Worm (Caenorhabditis elegans) whole organism, L2 larva: ENCODE measurements around the gene K09E2.2.

ENCODE experiments used
- lin-39 ChIP-seq: fragments of 150-350 bp; optimal IDR thresholded peaks from 2 replicates; lab custom pipeline; 2014; ENCODE audit warnings: missing biosample characterization, missing genetic modification reagents, missing genetic modification characterization
- mdl-1 ChIP-seq, 2 experiments: fragments of 150-350 bp in 1 of 2; sonication (generic microtip) in 1 of 2; optimal IDR thresholded peaks; 2 replicates each; lab custom pipeline; 2017; ENCODE audit warnings: missing biosample characterization in 2 of 2, missing genetic modification characterization in 2 of 2
- nhr-11 ChIP-seq: fragments of 150-350 bp; optimal IDR thresholded peaks from 2 replicates; lab custom pipeline; 2014; ENCODE audit warnings: missing biosample characterization, missing genetic modification characterization
- nhr-12 ChIP-seq: fragments of 150-350 bp; optimal IDR thresholded peaks from 2 replicates; lab custom pipeline; 2014; ENCODE audit warnings: missing biosample characterization, missing genetic modification characterization
- nhr-23 ChIP-seq: fragments of 150-350 bp; optimal IDR thresholded peaks from 2 replicates; lab custom pipeline; 2014; ENCODE audit warnings: missing biosample characterization, missing genetic modification reagents, missing genetic modification characterization
- unc-39 ChIP-seq: fragments of 150-350 bp; optimal IDR thresholded peaks from 2 replicates; lab custom pipeline; 2014; ENCODE audit warnings: missing biosample characterization, missing genetic modification characterization
- unc-62 ChIP-seq: fragments of 150-350 bp; optimal IDR thresholded peaks from 2 replicates; lab custom pipeline; 2014; ENCODE audit warnings: missing biosample characterization, missing genetic modification reagents, missing genetic modification characterization

ce11 chrX:8714845-8715244 lies 42.0 kb downstream of the K09E2.2 start:
- no peak for TF ChIP-seq lin-39 (tag; lab: Kevin White, UChicago)
- TF ChIP-seq nhr-23 = no peak
- no peak for TF ChIP-seq nhr-11 (tag; lab: Kevin White, UChicago)
- no peak for TF ChIP-seq nhr-12 (tag; lab: Kevin White, UChicago)
- no peak for TF ChIP-seq unc-39 (tag; lab: Kevin White, UChicago)
- TF ChIP-seq unc-62 (GFP tag; lab: Kevin White, UChicago) = no peak
- no peak for TF ChIP-seq mdl-1 (tag; optimal IDR thresholded peaks at IDR 0.05; lab: Kevin White, UChicago)
